Worm (Caenorhabditis elegans): Measurements from ENCODE around the gene pinn-4.

DNA sequence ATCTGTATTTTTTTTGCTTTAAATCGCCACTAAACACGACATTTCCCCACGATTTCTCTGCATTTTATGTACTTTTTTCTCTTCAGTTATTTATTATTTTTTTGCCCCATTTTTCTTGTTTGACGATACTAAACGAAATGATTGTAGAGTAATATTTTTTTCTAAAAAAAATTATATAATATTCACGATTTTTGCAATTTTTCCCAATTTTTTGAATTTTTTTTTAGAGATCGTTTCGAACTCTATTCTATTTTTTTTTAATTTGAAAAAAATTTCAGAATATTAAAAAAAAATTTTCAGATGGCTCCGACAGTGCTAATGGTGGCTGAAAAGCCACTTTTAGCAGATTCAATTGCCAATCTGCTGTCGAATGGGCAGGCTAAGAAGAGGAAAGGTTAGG is 13.3 kb upstream of the pinn-4 start, which contains the start of gene Y48C3A.14:
- TF ChIP-seq cey-2 (tag; optimal IDR thresholded peaks at IDR 0.05; ENCODE audit: borderline replicate concordance, insufficient read depth) (no peak), ZK546.5 (tag; optimal IDR thresholded peaks at IDR 0.05) (no peak), Y5F2A.4 (GFP tag; optimal IDR thresholded peaks at IDR 0.05) (no peak), jun-1 (tag; optimal IDR thresholded peaks at IDR 0.05) (no peak), lin-13 (GFP tag; optimal IDR thresholded peaks at IDR 0.05) (no peak), nhr-111 (GFP tag; optimal IDR thresholded peaks at IDR 0.05) (no peak), unc-62 (GFP tag; optimal IDR thresholded peaks at IDR 0.05 in 1 of 2) (no peak), unc-62 (tag; optimal IDR thresholded peaks at IDR 0.05) (no peak), spr-3 (GFP tag; optimal IDR thresholded peaks at IDR 0.05) (no peak), dve-1 (tag; optimal IDR thresholded peaks at IDR 0.05; ENCODE audit: insufficient read depth) (no peak), fkh-10 (GFP tag; optimal IDR thresholded peaks at IDR 0.05) (no peak), ama-1 (optimal IDR thresholded peaks at IDR 0.05) (no peak), nhr-28 (tag; optimal IDR thresholded peaks at IDR 0.05) (no peak)
